Worm (Caenorhabditis elegans) whole organism, L4 larva: Measurements from ENCODE around the gene F44F4.15.

ENCODE experiments used
- ZK337.2 ChIP-seq: fragments of 200-800 bp; sonication (Bioruptor generic); IDR thresholded peaks from 2 replicates; pipeline ENCODE4 v1.3.6; 2022; ENCODE audit warnings: missing genetic modification reagents, missing genetic modification characterization, missing compliant biosample characterization
- aha-1 ChIP-seq: fragments of 150-350 bp; peaks from one replicate; lab custom pipeline; 2014; ENCODE audit warnings: missing biosample characterization, missing genetic modification characterization
- lin-15B ChIP-seq: fragments of 150-350 bp; sonication (generic microtip); optimal IDR thresholded peaks from 3 replicates; lab custom pipeline; 2014; ENCODE audit warnings: missing biosample characterization, missing genetic modification characterization
- mdt-29 ChIP-seq: fragments of 200-800 bp; sonication (Bioruptor generic); IDR thresholded peaks from 2 replicates; pipeline ENCODE4 v1.3.6; 2022; ENCODE audit warnings: missing genetic modification reagents, missing genetic modification characterization, missing compliant biosample characterization
- skn-1 ChIP-seq: fragments of 150-350 bp; optimal IDR thresholded peaks from 2 replicates; lab custom pipeline; 2014; ENCODE audit warnings: missing biosample characterization, missing genetic modification characterization

- no peak for TF ChIP-seq skn-1 (tag; lab: Kevin White, UChicago)
- no peak for TF ChIP-seq ZK337.2
- no peak for TF ChIP-seq aha-1 (tag; lab: Kevin White, UChicago)
- no peak for TF ChIP-seq lin-15B (tag; lab: Kevin White, UChicago)
- no peak for TF ChIP-seq mdt-29 (GFP tag; lab: Robert Waterston, UW)
These were observed 3.9 kb downstream of the F44F4.15 start, which contains the start of gene tba-4 for ce11 chrII:10918293-10918756.
